Fruit fly (Drosophila melanogaster): Measurements from ENCODE around the gene Hsp70Aa.

Hsp70Aa gene

dm6 chr3R:11984862-11985261 is 28.5 kb upstream of the Hsp70Aa start:
- no peak for TF ChIP-seq Mnt (GFP tag; optimal IDR thresholded peaks at IDR 0.05)
- TF ChIP-seq CG7045 (GFP tag; optimal IDR thresholded peaks at IDR 0.05), result no peak
- no peak for TF ChIP-seq CG1620 (GFP tag; optimal IDR thresholded peaks at IDR 0.05)
- TF ChIP-seq cic (GFP tag; optimal IDR thresholded peaks at IDR 0.05), result no peak
- no peak for TF ChIP-seq Clk (GFP tag; optimal IDR thresholded peaks at IDR 0.05)
- no peak for TF ChIP-seq CG11617 (GFP tag; optimal IDR thresholded peaks at IDR 0.05)
- no peak for TF ChIP-seq CG7101 (tag; optimal IDR thresholded peaks at IDR 0.05)
- no peak for TF ChIP-seq CG33017 (tag; optimal IDR thresholded peaks at IDR 0.05)
- TF ChIP-seq kay (GFP tag; ENCODE audit: borderline replicate concordance), result no peak
- no peak for TF ChIP-seq CG12768 (GFP tag; optimal IDR thresholded peaks at IDR 0.05)
- no peak for TF ChIP-seq CG5204 (GFP tag; optimal IDR thresholded peaks at IDR 0.05)
- no peak for TF ChIP-seq ovo (GFP tag; optimal IDR thresholded peaks at IDR 0.05)
- TF ChIP-seq bab1 (GFP tag; optimal IDR thresholded peaks at IDR 0.05), result no peak
- TF ChIP-seq toe (GFP tag; optimal IDR thresholded peaks at IDR 0.05), result no peak
- TF ChIP-seq Hr96 (GFP tag; optimal IDR thresholded peaks at IDR 0.05), result no peak
- no peak for TF ChIP-seq cnc (optimal IDR thresholded peaks at IDR 0.05)
- no peak for TF ChIP-seq CG14711 (tag; optimal IDR thresholded peaks at IDR 0.05)
- TF ChIP-seq tj (GFP tag; optimal IDR thresholded peaks at IDR 0.05), result no peak

- TF ChIP-seq kay (GFP tag; ENCODE audit: borderline replicate concordance) (no peak), toe (GFP tag; optimal IDR thresholded peaks at IDR 0.05) (no peak), pad (GFP tag; optimal IDR thresholded peaks at IDR 0.05) (no peak), CG33017 (tag; optimal IDR thresholded peaks at IDR 0.05) (no peak), tj (GFP tag; optimal IDR thresholded peaks at IDR 0.05) (no peak), CG7045 (GFP tag; optimal IDR thresholded peaks at IDR 0.05) (no peak), CG5204 (GFP tag; optimal IDR thresholded peaks at IDR 0.05) (no peak), CG1620 (GFP tag; optimal IDR thresholded peaks at IDR 0.05) (no peak), cic (GFP tag; optimal IDR thresholded peaks at IDR 0.05) (no peak), Clk (GFP tag; optimal IDR thresholded peaks at IDR 0.05) (no peak), Crg-1 (GFP tag; optimal IDR thresholded peaks at IDR 0.05) (no peak), bab1 (GFP tag; optimal IDR thresholded peaks at IDR 0.05) (no peak), CG12768 (GFP tag; optimal IDR thresholded peaks at IDR 0.05) (no peak), CG11617 (GFP tag; optimal IDR thresholded peaks at IDR 0.05) (no peak), CG14711 (tag; optimal IDR thresholded peaks at IDR 0.05) (no peak), CG7101 (tag; optimal IDR thresholded peaks at IDR 0.05) (no peak), Mnt (GFP tag; optimal IDR thresholded peaks at IDR 0.05) (no peak)
Observed at dm6 chr3R:11984441-11984840, 28.1 kb upstream of the Hsp70Aa start, which contains the start of gene CG3397. Gene CG3397 (minus strand): TSS chr3R:11984541.

dm6 chr3R:11982547-11982946 is 26.2 kb upstream of the Hsp70Aa start:
- no peak for TF ChIP-seq pad (GFP tag; optimal IDR thresholded peaks at IDR 0.05)
- TF ChIP-seq tj (GFP tag; optimal IDR thresholded peaks at IDR 0.05), result no peak
- no peak for TF ChIP-seq Clk (GFP tag; optimal IDR thresholded peaks at IDR 0.05)
- no peak for TF ChIP-seq CG7101 (tag; optimal IDR thresholded peaks at IDR 0.05)
- no peak for TF ChIP-seq toe (GFP tag; optimal IDR thresholded peaks at IDR 0.05)
- TF ChIP-seq CG1620 (GFP tag; optimal IDR thresholded peaks at IDR 0.05), result no peak
- TF ChIP-seq CG11617 (GFP tag; optimal IDR thresholded peaks at IDR 0.05), result no peak
- TF ChIP-seq ovo (GFP tag; optimal IDR thresholded peaks at IDR 0.05), result no peak
- TF ChIP-seq Hr96 (GFP tag; optimal IDR thresholded peaks at IDR 0.05), result no peak
- TF ChIP-seq CG7045 (GFP tag; optimal IDR thresholded peaks at IDR 0.05), result no peak
- TF ChIP-seq cic (GFP tag; optimal IDR thresholded peaks at IDR 0.05), result no peak
- no peak for TF ChIP-seq CG14711 (tag; optimal IDR thresholded peaks at IDR 0.05)
- TF ChIP-seq CG33017 (tag; optimal IDR thresholded peaks at IDR 0.05), result no peak
- no peak for TF ChIP-seq Crg-1 (GFP tag; optimal IDR thresholded peaks at IDR 0.05)
- TF ChIP-seq bab1 (GFP tag; optimal IDR thresholded peaks at IDR 0.05), result no peak
- no peak for TF ChIP-seq Mnt (GFP tag; optimal IDR thresholded peaks at IDR 0.05)
- TF ChIP-seq cnc (optimal IDR thresholded peaks at IDR 0.05), result no peak
- no peak for TF ChIP-seq kay (GFP tag; ENCODE audit: borderline replicate concordance)
- TF ChIP-seq CG5204 (GFP tag; optimal IDR thresholded peaks at IDR 0.05), result no peak
- TF ChIP-seq CG12768 (GFP tag; optimal IDR thresholded peaks at IDR 0.05), result no peak

- TF ChIP-seq CG11617 (GFP tag; optimal IDR thresholded peaks at IDR 0.05), result no peak
- no peak for TF ChIP-seq CG14711 (tag; optimal IDR thresholded peaks at IDR 0.05)
- no peak for TF ChIP-seq CG1620 (GFP tag; optimal IDR thresholded peaks at IDR 0.05)
- TF ChIP-seq CG5204 (GFP tag; optimal IDR thresholded peaks at IDR 0.05), result no peak
- no peak for TF ChIP-seq Mnt (GFP tag; optimal IDR thresholded peaks at IDR 0.05)
- no peak for TF ChIP-seq ovo (GFP tag; optimal IDR thresholded peaks at IDR 0.05)
- TF ChIP-seq Hr96 (GFP tag; optimal IDR thresholded peaks at IDR 0.05), result no peak
- no peak for TF ChIP-seq bab1 (GFP tag; optimal IDR thresholded peaks at IDR 0.05)
- no peak for TF ChIP-seq tj (GFP tag; optimal IDR thresholded peaks at IDR 0.05)
- no peak for TF ChIP-seq cnc (optimal IDR thresholded peaks at IDR 0.05)
- TF ChIP-seq kay (GFP tag; ENCODE audit: borderline replicate concordance), result no peak
- TF ChIP-seq cic (GFP tag; optimal IDR thresholded peaks at IDR 0.05), result no peak
- TF ChIP-seq CG7045 (GFP tag; optimal IDR thresholded peaks at IDR 0.05), result no peak
- TF ChIP-seq CG33017 (tag; optimal IDR thresholded peaks at IDR 0.05), result no peak
- no peak for TF ChIP-seq CG7101 (tag; optimal IDR thresholded peaks at IDR 0.05)
- TF ChIP-seq pad (GFP tag; optimal IDR thresholded peaks at IDR 0.05), result no peak
- no peak for TF ChIP-seq toe (GFP tag; optimal IDR thresholded peaks at IDR 0.05)
Observed at dm6 chr3R:11981962-11982361, 25.6 kb upstream of the Hsp70Aa start, which contains the start of gene CG12224. Gene CG12224 (minus strand): TSS chr3R:11982062.

dm6 chr3R:11979879-11980571 is 23.7 kb upstream of the Hsp70Aa start, which contains the start of gene CG18547:
Gene CG18547 (minus strand): TSS chr3R:11980390.
- TF ChIP-seq CG7045 (GFP tag; optimal IDR thresholded peaks at IDR 0.05) (no peak), CG11617 (GFP tag; optimal IDR thresholded peaks at IDR 0.05) (no peak), CG14711 (tag; optimal IDR thresholded peaks at IDR 0.05) (peak; percentile 25), toe (GFP tag; optimal IDR thresholded peaks at IDR 0.05) (no peak), pad (GFP tag; optimal IDR thresholded peaks at IDR 0.05) (no peak)

dm6 chr3R:11978278-11978677 is 21.9 kb upstream of the Hsp70Aa start:
- TF ChIP-seq kay (GFP tag; ENCODE audit: borderline replicate concordance) (peak; percentile 37), Mnt (GFP tag; optimal IDR thresholded peaks at IDR 0.05) (no peak)
